Worm (Caenorhabditis elegans) whole organism, L1 larva: ENCODE data around the gene F45C12.17.

Experiments used
- ceh-88 ChIP-seq: fragments of 200-800 bp; sonication (Bioruptor generic); IDR thresholded peaks from 2 replicates; pipeline ENCODE4 v1.3.6; 2022; ENCODE audit warnings: missing genetic modification characterization, missing compliant biosample characterization
- vab-15 ChIP-seq: sonication (generic microtip); optimal IDR thresholded peaks from 2 replicates; lab custom pipeline; 2017; ENCODE audit warnings: missing genotype, mild to moderate bottlenecking, missing genetic modification characterization, missing compliant biosample characterization

DNA sequence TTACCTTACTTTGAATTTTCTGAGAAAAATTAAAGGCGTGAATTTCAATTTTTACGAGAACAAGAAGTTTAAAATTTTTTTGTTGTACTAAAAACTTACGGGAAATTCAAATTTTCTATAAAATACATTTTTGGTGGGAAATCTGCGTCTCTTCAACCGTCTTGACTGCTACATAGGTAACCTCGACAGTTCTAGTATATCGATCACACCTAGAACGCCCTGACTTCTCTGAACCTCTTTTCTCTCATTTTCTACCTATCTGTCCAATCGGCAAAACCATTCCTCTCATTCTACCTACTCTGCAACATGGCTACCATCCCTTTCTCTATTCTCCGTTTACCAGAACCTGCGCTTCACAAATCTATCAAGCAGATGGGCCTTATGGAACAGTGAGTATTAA, 42.2 kb upstream of the F45C12.17 start, which contains the start of gene fbxb-25:
- TF ChIP-seq vab-15 (tag; lab: Kevin White, UChicago) (no peak), ceh-88 (GFP tag; lab: Robert Waterston, UW) (no peak)
